Worm (Caenorhabditis elegans) whole organism, L4 larva: ENCODE measurements around the gene K04G7.1.

ENCODE experiments used
- F10B5.3 ChIP-seq: sonication (generic microtip); optimal IDR thresholded peaks from 2 replicates; lab custom pipeline; 2016; ENCODE audit warnings: mild to moderate bottlenecking, missing genetic modification characterization, missing compliant biosample characterization
- ZK546.5 ChIP-seq, 2 experiments: sonication (generic microtip); optimal IDR thresholded peaks; 2 replicates each; lab custom pipeline; 2017; ENCODE audit warnings: missing biosample characterization in 2 of 2, missing genetic modification characterization in 2 of 2
- ceh-20 ChIP-seq: fragments of 200-800 bp; sonication (Bioruptor generic); IDR thresholded peaks from 2 replicates; pipeline ENCODE4 v1.3.6; 2022; ENCODE audit warnings: missing genetic modification reagents, missing genetic modification characterization, missing compliant biosample characterization
- ceh-82 ChIP-seq: sonication (generic microtip); optimal IDR thresholded peaks from 2 replicates; lab custom pipeline; 2017; ENCODE audit warnings: missing biosample characterization, missing genetic modification characterization
- nhr-237 ChIP-seq: sonication (generic microtip); optimal IDR thresholded peaks from 2 replicates; lab custom pipeline; 2017; ENCODE audit warnings: missing biosample characterization, missing genetic modification characterization
- pqm-1 ChIP-seq: sonication (generic microtip); optimal IDR thresholded peaks from 2 replicates; lab custom pipeline; 2017; ENCODE audit warnings: missing biosample characterization, missing genetic modification characterization
- unc-62 ChIP-seq, 3 experiments: fragments of 150-350 bp in 1 of 3; sonication (generic microtip); optimal IDR thresholded peaks in 2 of 3; peaks in 1 of 3; 1 replicate in 1 of 3; 2 replicates in 2 of 3; lab custom pipeline; 2014 to 2017; ENCODE audit warnings: missing biosample characterization in 3 of 3, missing genetic modification characterization in 3 of 3, missing genetic modification reagents in 3 of 3, missing genotype in 1 of 3

- TF ChIP-seq F10B5.3 (tag; lab: Kevin White, UChicago), result no peak
- no peak for TF ChIP-seq ceh-20 (GFP tag; lab: Robert Waterston, UW)
- TF ChIP-seq nhr-237 (tag; lab: Kevin White, UChicago), result no peak
- TF ChIP-seq ceh-82 (tag; lab: Kevin White, UChicago), result no peak
- no peak for TF ChIP-seq ZK546.5 (tag; optimal IDR thresholded peaks at IDR 0.05; lab: Kevin White, UChicago)
- no peak for TF ChIP-seq unc-62 (GFP tag; optimal IDR thresholded peaks at IDR 0.05 in 1 of 2; lab: Kevin White, UChicago)
- TF ChIP-seq unc-62 (tag; optimal IDR thresholded peaks at IDR 0.05; lab: Kevin White, UChicago), result no peak
- TF ChIP-seq pqm-1, result no peak
Observed at ce11 chrIII:7133559-7133958, 29.0 kb upstream of the K04G7.1 start, which contains the start of the genes pot-1 and ggtb-1.
